Worm (Caenorhabditis elegans): ENCODE results near the gene srx-64.

Gene srx-64

ce11 chrV:3938789-3939188 is 9.6 kb downstream of the srx-64 start, which contains the start of gene cyp-35B1:
cyp-35B1 (plus strand) TSS chrV:3939032.
- TF ChIP-seq ztf-28 (GFP tag; IDR thresholded peaks at IDR 0.05) (no peak), egl-44 (GFP tag; IDR thresholded peaks at IDR 0.05) (no peak), F33H1.4 (GFP tag; IDR thresholded peaks at IDR 0.05) (no peak), D2030.7 (GFP tag; IDR thresholded peaks at IDR 0.05) (no peak), rec-8 (tag; optimal IDR thresholded peaks at IDR 0.05) (no peak), die-1 (tag; optimal IDR thresholded peaks at IDR 0.05) (no peak), Y53F4B.3 (GFP tag; IDR thresholded peaks at IDR 0.05) (no peak), Y67H2A.10 (GFP tag; conservative IDR thresholded peaks at IDR 0.05) (no peak), F52B5.7 (tag; optimal IDR thresholded peaks at IDR 0.05) (no peak), B0035.1 (tag; optimal IDR thresholded peaks at IDR 0.05) (no peak), madf-8 (GFP tag; conservative IDR thresholded peaks at IDR 0.05) (no peak), zfh-2 (GFP tag; conservative IDR thresholded peaks at IDR 0.05) (no peak), hmg-20 (GFP tag; IDR thresholded peaks at IDR 0.05) (no peak), B0261.1 (tag; optimal IDR thresholded peaks at IDR 0.05) (no peak)

- no peak for TF ChIP-seq madf-8 (GFP tag; conservative IDR thresholded peaks at IDR 0.05)
- TF ChIP-seq madf-6 (GFP tag; IDR thresholded peaks at IDR 0.05): no peak
- TF ChIP-seq F23B12.7 (tag; optimal IDR thresholded peaks at IDR 0.05; ENCODE audit: insufficient read depth): no peak
- no peak for TF ChIP-seq ztf-22 (GFP tag; optimal IDR thresholded peaks at IDR 0.05)
- no peak for TF ChIP-seq cebp-1 (GFP tag; IDR thresholded peaks at IDR 0.05)
- TF ChIP-seq cebp-1 (tag; optimal IDR thresholded peaks at IDR 0.05): no peak
- no peak for TF ChIP-seq Y56A3A.18 (GFP tag; IDR thresholded peaks at IDR 0.05)
- no peak for TF ChIP-seq athp-1 (tag; optimal IDR thresholded peaks at IDR 0.05)
- no peak for TF ChIP-seq ceh-91 (GFP tag; IDR thresholded peaks at IDR 0.05)
- no peak for TF ChIP-seq mxl-1 (tag; optimal IDR thresholded peaks at IDR 0.05)
- no peak for TF ChIP-seq nhr-80 (tag; optimal IDR thresholded peaks at IDR 0.05)
- no peak for TF ChIP-seq F37B4.10 (GFP tag; IDR thresholded peaks at IDR 0.05)
- TF ChIP-seq lsl-1 (GFP tag; optimal IDR thresholded peaks at IDR 0.05): no peak
- TF ChIP-seq Y79H2A.3 (GFP tag; conservative IDR thresholded peaks at IDR 0.05): no peak
- no peak for TF ChIP-seq die-1 (tag; optimal IDR thresholded peaks at IDR 0.05)
- no peak for TF ChIP-seq B0035.1 (tag; optimal IDR thresholded peaks at IDR 0.05)
- TF ChIP-seq hmg-20 (GFP tag; IDR thresholded peaks at IDR 0.05): no peak
- TF ChIP-seq bed-1 (GFP tag; IDR thresholded peaks at IDR 0.05): no peak
Measured at ce11 chrV:3941860-3942259, 12.7 kb downstream of the srx-64 start, which contains the start of gene cyp-35B2. cyp-35B2 (plus strand) TSS chrV:3942160.

- TF ChIP-seq T26A5.8 (tag; optimal IDR thresholded peaks at IDR 0.05) (no peak), repo-1 (tag; optimal IDR thresholded peaks at IDR 0.05) (no peak), F33H1.4 (GFP tag; IDR thresholded peaks at IDR 0.05) (no peak), lsl-1 (GFP tag; optimal IDR thresholded peaks at IDR 0.05) (no peak), F55B11.4 (tag; optimal IDR thresholded peaks at IDR 0.05; ENCODE audit: borderline replicate concordance, insufficient read depth) (no peak), hrde-1 (tag; optimal IDR thresholded peaks at IDR 0.05; ENCODE audit: borderline replicate concordance) (no peak), aptf-2 (GFP tag; conservative IDR thresholded peaks at IDR 0.05) (no peak), atf-7 (tag; optimal IDR thresholded peaks at IDR 0.05) (no peak), pha-4 (tag; optimal IDR thresholded peaks at IDR 0.05) (no peak), attf-5 (GFP tag; optimal IDR thresholded peaks at IDR 0.05) (no peak), sdz-38 (tag; optimal IDR thresholded peaks at IDR 0.05) (no peak), madf-3 (GFP tag; IDR thresholded peaks at IDR 0.05) (no peak)
Measured at ce11 chrV:3943364-3943763, 14.2 kb downstream of the srx-64 start.
